Fruit fly (Drosophila melanogaster) whole organism, embryonic: ENCODE measurements around the gene AstCC.

Experiments
- Aef1 ChIP-seq: fragments of 200-800 bp; sonication (Bioruptor generic); IDR thresholded peaks from 3 replicates; pipeline ENCODE4 v1.3.6; 2022; ENCODE audit warnings: missing biosample characterization, missing genetic modification characterization
- Blimp-1 ChIP-seq: fragments of 200-800 bp; sonication (Bioruptor generic); optimal IDR thresholded peaks from 3 replicates; lab custom pipeline; 2018; ENCODE audit warnings: missing biosample characterization, missing genetic modification characterization, mild to moderate bottlenecking, moderate library complexity, missing genetic modification reagents
- CG10321 ChIP-seq: fragments of 200-800 bp; sonication (Bioruptor generic); IDR thresholded peaks from 2 replicates; pipeline ENCODE4 v1.3.6; 2022; ENCODE audit warnings: missing biosample characterization, missing genetic modification characterization
- CG10959 ChIP-seq: fragments of 200-800 bp; sonication (Bioruptor generic); IDR thresholded peaks from 2 replicates; pipeline ENCODE4 v1.3.6; 2022; ENCODE audit warnings: missing biosample characterization, missing genetic modification characterization
- CG12071 ChIP-seq: fragments of 200-800 bp; sonication (Bioruptor generic); optimal IDR thresholded peaks from 3 replicates; lab custom pipeline; 2018; ENCODE audit warnings: missing biosample characterization, mild to moderate bottlenecking, missing genetic modification characterization
- CG13775 ChIP-seq: fragments of 200-800 bp; sonication (Bioruptor generic); optimal IDR thresholded peaks from 3 replicates; lab custom pipeline; 2017; ENCODE audit warnings: missing biosample characterization, mild to moderate bottlenecking, missing genetic modification characterization
- CG14667 ChIP-seq: fragments of 200-800 bp; sonication (Bioruptor generic); IDR thresholded peaks from 2 replicates; pipeline ENCODE4 v1.3.6; 2022; ENCODE audit warnings: missing biosample characterization, missing genetic modification characterization
- CG17385 ChIP-seq: fragments of 200-800 bp; sonication (Bioruptor generic); optimal IDR thresholded peaks from 3 replicates; lab custom pipeline; 2018; ENCODE audit warnings: missing biosample characterization, mild to moderate bottlenecking, missing genetic modification characterization
- CG3995 ChIP-seq: fragments of 200-800 bp; sonication (Bioruptor generic); optimal IDR thresholded peaks from 3 replicates; lab custom pipeline; 2016; ENCODE audit warnings: missing biosample characterization, missing genetic modification characterization
- CG5953 ChIP-seq: fragments of 200-800 bp; sonication (Bioruptor generic); IDR thresholded peaks from 2 replicates; pipeline ENCODE4 v1.3.6; 2022; ENCODE audit warnings: missing biosample characterization, missing genetic modification characterization
- CG7745 ChIP-seq: fragments of 200-800 bp; sonication (Bioruptor generic); optimal IDR thresholded peaks from 2 replicates; lab custom pipeline; 2018; ENCODE audit warnings: missing biosample characterization, mild to moderate bottlenecking, missing genetic modification characterization, moderate library complexity
- CG7928 ChIP-seq: fragments of 200-800 bp; sonication (Bioruptor generic); optimal IDR thresholded peaks from 2 replicates; lab custom pipeline; 2017; ENCODE audit warnings: missing biosample characterization, mild to moderate bottlenecking, missing genetic modification characterization
- CG8281 ChIP-seq: fragments of 200-800 bp; sonication (Bioruptor generic); optimal IDR thresholded peaks from 2 replicates; lab custom pipeline; 2018; ENCODE audit warnings: missing biosample characterization, mild to moderate bottlenecking, missing genetic modification characterization, moderate library complexity
- CG8290 ChIP-seq, 3 experiments: fragments of 200-800 bp; sonication (Bioruptor generic); optimal IDR thresholded peaks; 2 replicates each; lab custom pipeline; 2016 to 2019; ENCODE audit warnings: missing biosample characterization in 3 of 3, missing genetic modification characterization in 3 of 3, mild to moderate bottlenecking in 2 of 3, moderate library complexity in 1 of 3
- CG9437 ChIP-seq: fragments of 200-800 bp; sonication (Bioruptor generic); optimal IDR thresholded peaks from 2 replicates; lab custom pipeline; 2018; ENCODE audit warnings: missing biosample characterization, mild to moderate bottlenecking, missing genetic modification characterization
- CG9727 ChIP-seq: fragments of 200-800 bp; sonication (Bioruptor generic); optimal IDR thresholded peaks from 3 replicates; lab custom pipeline; 2017; ENCODE audit warnings: missing biosample characterization, mild to moderate bottlenecking, missing genetic modification characterization
- CG9876 ChIP-seq: fragments of 200-800 bp; sonication (Bioruptor generic); optimal IDR thresholded peaks from 2 replicates; lab custom pipeline; 2016; ENCODE audit warnings: missing biosample characterization, missing genetic modification characterization
- CG9932 ChIP-seq: fragments of 200-800 bp; sonication (Bioruptor generic); IDR thresholded peaks from 2 replicates; pipeline ENCODE4 v1.3.6; 2022; ENCODE audit warnings: missing biosample characterization, missing genetic modification characterization
- Dad ChIP-seq: fragments of 200-800 bp; sonication (Bioruptor generic); optimal IDR thresholded peaks from 3 replicates; lab custom pipeline; 2016; ENCODE audit warnings: missing biosample characterization, missing genetic modification characterization
- Elba2 ChIP-seq: fragments of 200-800 bp; sonication (Bioruptor generic); optimal IDR thresholded peaks from 3 replicates; lab custom pipeline; 2016; ENCODE audit warnings: missing biosample characterization, missing genetic modification characterization
- Hr3 ChIP-seq: fragments of 200-800 bp; sonication (Bioruptor generic); optimal IDR thresholded peaks from 3 replicates; lab custom pipeline; 2016; ENCODE audit warnings: missing biosample characterization, missing genetic modification characterization
- Hsf ChIP-seq: fragments of 200-800 bp; sonication (Bioruptor generic); optimal IDR thresholded peaks from 3 replicates; lab custom pipeline; 2016; ENCODE audit warnings: missing biosample characterization, missing genetic modification characterization
- Myb ChIP-seq: fragments of 200-800 bp; sonication (Bioruptor generic); optimal IDR thresholded peaks from 2 replicates; lab custom pipeline; 2016; ENCODE audit warnings: missing biosample characterization, missing genetic modification characterization
- NC2β ChIP-seq: fragments of 200-800 bp; sonication (Bioruptor generic); optimal IDR thresholded peaks from 2 replicates; lab custom pipeline; 2016; ENCODE audit warnings: missing biosample characterization, missing genetic modification characterization
- NfI ChIP-seq: fragments of 200-800 bp; sonication (Bioruptor generic); optimal IDR thresholded peaks from 3 replicates; lab custom pipeline; 2018; ENCODE audit warnings: missing biosample characterization, mild to moderate bottlenecking, missing genetic modification characterization, moderate library complexity
- Poxn ChIP-seq: fragments of 200-800 bp; sonication (Bioruptor generic); IDR thresholded peaks from 2 replicates; pipeline ENCODE4 v1.3.6; 2022; ENCODE audit warnings: missing biosample characterization, missing genetic modification characterization
- Ptx1 ChIP-seq: fragments of 200-800 bp; sonication (Bioruptor generic); IDR thresholded peaks from 2 replicates; pipeline ENCODE4 v1.3.6; 2022; ENCODE audit warnings: missing biosample characterization, missing genetic modification characterization
- Sin3A ChIP-seq: fragments of >200 bp; optimal IDR thresholded peaks from 2 replicates; lab custom pipeline; 2018
- Six4 ChIP-seq: fragments of 200-800 bp; sonication (Bioruptor generic); optimal IDR thresholded peaks from 2 replicates; lab custom pipeline; 2016; ENCODE audit warnings: missing biosample characterization, missing genetic modification characterization
- Taf1 ChIP-seq: fragments of 200-800 bp; sonication (Bioruptor generic); IDR thresholded peaks from 2 replicates; pipeline ENCODE4 v1.3.6; 2022; ENCODE audit warnings: missing biosample characterization, missing genetic modification characterization
- Xbp1 ChIP-seq: fragments of 200-800 bp; sonication (Bioruptor generic); optimal IDR thresholded peaks from 3 replicates; lab custom pipeline; 2016; ENCODE audit warnings: missing biosample characterization, mild to moderate bottlenecking, missing genetic modification characterization
- al ChIP-seq: fragments of 200-800 bp; sonication (Bioruptor generic); IDR thresholded peaks from 2 replicates; pipeline ENCODE4 v1.3.6; 2022; ENCODE audit warnings: missing biosample characterization, missing genetic modification characterization
- aop ChIP-seq: fragments of 200-800 bp; sonication (Bioruptor generic); IDR thresholded peaks from 2 replicates; pipeline ENCODE4 v1.3.6; 2022; ENCODE audit warnings: missing biosample characterization, missing genetic modification characterization
- dmrt11E ChIP-seq: fragments of 200-800 bp; sonication (Bioruptor generic); optimal IDR thresholded peaks from 3 replicates; lab custom pipeline; 2018; ENCODE audit warnings: missing biosample characterization, mild to moderate bottlenecking, missing genetic modification characterization, moderate library complexity
- dysf ChIP-seq: fragments of 200-800 bp; sonication (Bioruptor generic); IDR thresholded peaks from 3 replicates; pipeline ENCODE4 v1.3.6; 2022; ENCODE audit warnings: missing biosample characterization, missing genetic modification characterization
- en ChIP-seq: fragments of 200-800 bp; sonication (Bioruptor generic); optimal IDR thresholded peaks from 2 replicates; lab custom pipeline; 2016; ENCODE audit warnings: missing biosample characterization, missing genetic modification characterization
- gt ChIP-seq: fragments of 200-800 bp; sonication (Bioruptor generic); IDR thresholded peaks from 2 replicates; pipeline ENCODE4 v1.3.6; 2022; ENCODE audit warnings: missing biosample characterization, missing genetic modification characterization
- hbn ChIP-seq: fragments of 200-800 bp; sonication (Bioruptor generic); IDR thresholded peaks from 2 replicates; pipeline ENCODE4 v1.3.6; 2022; ENCODE audit warnings: missing biosample characterization, missing genetic modification characterization; ENCODE audit not compliant: partially characterized antibody
- hth ChIP-seq: fragments of >200 bp; optimal IDR thresholded peaks from 2 replicates; lab custom pipeline; 2017; ENCODE audit warnings: inconsistent platforms
- ind ChIP-seq: fragments of 200-800 bp; sonication (Bioruptor generic); optimal IDR thresholded peaks from 3 replicates; lab custom pipeline; 2016; ENCODE audit warnings: missing biosample characterization, missing genetic modification characterization
- inv ChIP-seq: fragments of 200-800 bp; sonication (Bioruptor generic); IDR thresholded peaks from 2 replicates; pipeline ENCODE4 v1.3.6; 2022; ENCODE audit warnings: missing biosample characterization, missing genetic modification characterization; ENCODE audit not compliant: partially characterized antibody
- kah ChIP-seq: fragments of 200-800 bp; sonication (Bioruptor generic); optimal IDR thresholded peaks from 2 replicates; lab custom pipeline; 2018; ENCODE audit warnings: missing biosample characterization, mild to moderate bottlenecking, missing genetic modification characterization
- nmo ChIP-seq: fragments of 200-800 bp; sonication (Bioruptor generic); optimal IDR thresholded peaks from 2 replicates; lab custom pipeline; 2018; ENCODE audit warnings: missing biosample characterization, mild to moderate bottlenecking, missing genetic modification characterization, moderate library complexity
- pros ChIP-seq: fragments of 200-800 bp; sonication (Bioruptor generic); optimal IDR thresholded peaks from 3 replicates; lab custom pipeline; 2019; ENCODE audit warnings: missing biosample characterization, mild to moderate bottlenecking, missing genetic modification characterization, moderate library complexity
- salm ChIP-seq: fragments of 200-800 bp; sonication (Bioruptor generic); optimal IDR thresholded peaks from 2 replicates; lab custom pipeline; 2018; ENCODE audit warnings: missing biosample characterization, mild to moderate bottlenecking, missing genetic modification characterization
- sens ChIP-seq: fragments of 200-800 bp; sonication (Bioruptor generic); peaks from one replicate; lab custom pipeline; 2016; ENCODE audit warnings: missing biosample characterization, missing genetic modification characterization
- sob ChIP-seq: fragments of 200-800 bp; sonication (Bioruptor generic); IDR thresholded peaks from 2 replicates; pipeline ENCODE4 v1.3.6; 2022; ENCODE audit warnings: missing biosample characterization, missing genetic modification characterization
- tgo ChIP-seq: fragments of 200-800 bp; sonication (Bioruptor generic); IDR thresholded peaks from 3 replicates; pipeline ENCODE4 v1.3.6; 2022; ENCODE audit warnings: missing biosample characterization, missing genetic modification characterization
- toy ChIP-seq: fragments of 200-800 bp; sonication (Bioruptor generic); IDR thresholded peaks from 2 replicates; pipeline ENCODE4 v1.3.6; 2022; ENCODE audit warnings: missing biosample characterization, missing genetic modification characterization
- twi ChIP-seq: fragments of 200-800 bp; optimal IDR thresholded peaks from 2 replicates; lab custom pipeline; 2019; ENCODE audit warnings: missing biosample characterization, mild to moderate bottlenecking, missing genetic modification characterization, moderate library complexity
- zfh2 ChIP-seq: fragments of 200-800 bp; sonication (Bioruptor generic); optimal IDR thresholded peaks from 2 replicates; lab custom pipeline; 2016; ENCODE audit warnings: missing biosample characterization, missing genetic modification characterization

AstCC gene

DNA sequence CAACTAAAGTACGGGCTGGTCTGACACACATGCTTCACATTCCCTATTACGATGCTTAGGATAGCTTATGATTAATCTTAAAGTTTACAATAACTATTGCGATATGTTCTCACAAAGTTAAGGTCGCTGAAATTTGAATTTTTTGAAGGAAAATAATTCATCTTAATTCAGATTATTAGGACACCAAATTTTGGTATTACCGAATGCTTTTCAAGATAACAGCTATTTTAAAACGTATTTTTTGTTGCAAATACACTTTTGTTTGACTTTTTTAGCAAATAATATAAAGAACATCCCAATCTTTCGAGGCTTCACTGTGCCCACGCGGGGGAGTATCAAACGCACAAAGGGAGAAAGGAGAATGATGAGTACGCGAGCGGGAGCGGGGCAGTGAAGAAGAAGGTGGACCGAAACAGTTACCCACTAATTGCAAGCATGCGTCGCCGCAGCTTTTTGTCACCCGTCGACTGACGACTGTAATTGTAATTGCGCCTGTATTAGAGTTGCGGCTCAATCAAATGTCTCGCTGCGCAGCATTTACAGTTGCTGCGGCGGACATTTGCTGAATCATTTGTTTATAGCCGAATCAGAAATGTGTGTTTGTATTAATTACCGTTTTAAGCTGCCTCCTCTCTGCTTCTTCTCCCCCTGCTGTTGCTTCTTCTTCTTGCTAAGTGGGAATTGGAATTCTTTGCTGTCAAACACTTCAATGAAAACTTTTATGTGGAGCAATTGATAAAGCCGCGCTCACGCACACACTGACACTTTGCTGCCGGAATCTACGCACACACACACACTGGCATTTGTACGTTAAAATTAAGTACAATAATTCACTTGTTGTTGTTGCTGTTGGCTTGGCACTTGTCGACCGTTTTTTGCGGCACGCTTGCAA lies 18.9 kb downstream of the AstCC start (continued):
- TF ChIP-seq NC2β (GFP tag; lab: Kevin White, UChicago) (no peak), zfh2 (GFP tag; lab: Kevin White, UChicago) (peak; percentile 30), CG9932 (GFP tag; lab: Robert Waterston, UW) (no peak), sob (GFP tag; lab: Robert Waterston, UW) (no peak), nmo (GFP tag; lab: Kevin White, UChicago) (peak; percentile 24), CG13775 (GFP tag; lab: Kevin White, UChicago) (no peak), CG8290 (GFP tag; optimal IDR thresholded peaks at IDR 0.05; lab: Kevin White, UChicago) (no peak), CG8290 (tag; optimal IDR thresholded peaks at IDR 0.05; lab: Kevin White, UChicago) (no peak), Dad (no peak), CG3995 (GFP tag; lab: Kevin White, UChicago) (no peak), NfI (no peak), Hr3 (no peak), al (GFP tag; lab: Robert Waterston, UW) (peak; percentile 24; the same call in 1 of the 2 replicates), Aef1 (GFP tag; lab: Robert Waterston, UW) (no peak), CG9727 (GFP tag; lab: Kevin White, UChicago) (no peak), CG17385 (GFP tag; lab: Kevin White, UChicago) (peak; percentile 71), kah (GFP tag; lab: Kevin White, UChicago) (no peak), CG9437 (GFP tag; lab: Kevin White, UChicago) (no peak), Myb (peak; percentile 17), salm (no peak), Poxn (GFP tag; lab: Robert Waterston, UW) (no peak), dmrt11E (tag; lab: Kevin White, UChicago) (no peak), CG5953 (no peak), ind (GFP tag; lab: Kevin White, UChicago) (peak; percentile 46), pros (no peak), Sin3A (lab: Kevin White, UChicago) (no peak), CG10959 (GFP tag; lab: Robert Waterston, UW) (no peak), Taf1 (GFP tag; lab: Robert Waterston, UW) (no peak), CG10321 (GFP tag; lab: Robert Waterston, UW) (no peak), toy (no peak), CG8281 (tag; lab: Kevin White, UChicago) (no peak), Six4 (GFP tag; lab: Kevin White, UChicago) (no peak), aop (GFP tag; lab: Robert Waterston, UW) (no peak), en (GFP tag; lab: Kevin White, UChicago) (no peak), hbn (GFP tag; lab: Robert Waterston, UW) (no peak), Blimp-1 (peak; percentile 5), CG14667 (GFP tag; lab: Robert Waterston, UW) (no peak), sens (GFP tag; lab: Kevin White, UChicago) (peak; percentile 83), gt (GFP tag; lab: Robert Waterston, UW) (no peak), Elba2 (GFP tag; lab: Kevin White, UChicago) (no peak), hth (no peak), CG7928 (GFP tag; lab: Kevin White, UChicago) (peak; percentile 6), Xbp1 (GFP tag; lab: Kevin White, UChicago) (peak; percentile 38), Hsf (GFP tag; lab: Kevin White, UChicago) (peak; percentile 34), dysf (GFP tag; lab: Robert Waterston, UW) (peak; percentile 50; the same call in 2 of the 3 replicates), inv (no peak), CG12071 (GFP tag; lab: Kevin White, UChicago) (no peak), CG9876 (GFP tag; lab: Kevin White, UChicago) (no peak), tgo (GFP tag; lab: Robert Waterston, UW) (no peak), CG7745 (tag; lab: Kevin White, UChicago) (no peak), Ptx1 (GFP tag; lab: Robert Waterston, UW) (peak; percentile 44; the same call in 1 of the 2 replicates), twi (no peak)
